Worm (Caenorhabditis elegans) whole organism, L3 larva: ENCODE data around the gene pir-2.

Experiments
- fkh-10 ChIP-seq: sonication (generic microtip); optimal IDR thresholded peaks from 2 replicates; lab custom pipeline; 2017; ENCODE audit warnings: missing biosample characterization, missing genetic modification reagents, missing genetic modification characterization
- nhr-28 ChIP-seq: fragments of 150-350 bp; optimal IDR thresholded peaks from 2 replicates; lab custom pipeline; 2014; ENCODE audit warnings: missing biosample characterization, missing genetic modification characterization
- nhr-76 ChIP-seq: fragments of 150-350 bp; sonication (generic microtip); optimal IDR thresholded peaks from 5 replicates; lab custom pipeline; 2014; ENCODE audit warnings: missing biosample characterization, missing genetic modification characterization

ce11 chrIII:9434999-9435398 is 8.4 kb downstream of the pir-2 start:
- TF ChIP-seq nhr-28 (tag; lab: Kevin White, UChicago) (no peak), fkh-10 (no peak), nhr-76 (tag; lab: Kevin White, UChicago) (no peak)
